Worm (Caenorhabditis elegans) whole organism, early embryonic: ENCODE results near the gene F10C1.23.

ENCODE experiments used
- ama-1 ChIP-seq: fragments of 150-350 bp; optimal IDR thresholded peaks from 2 replicates; lab custom pipeline; 2014
- ets-7 ChIP-seq: sonication (generic microtip); optimal IDR thresholded peaks from 2 replicates; lab custom pipeline; 2016; ENCODE audit warnings: missing genotype, missing genetic modification characterization, missing compliant biosample characterization
- hmbx-1 ChIP-seq: sonication (generic microtip); optimal IDR thresholded peaks from 2 replicates; lab custom pipeline; 2016; ENCODE audit warnings: mild to moderate bottlenecking, missing genetic modification characterization, missing compliant biosample characterization
- tra-4 ChIP-seq: sonication (generic microtip); optimal IDR thresholded peaks from 2 replicates; lab custom pipeline; 2017; ENCODE audit warnings: missing genetic modification characterization, missing compliant biosample characterization

DNA sequence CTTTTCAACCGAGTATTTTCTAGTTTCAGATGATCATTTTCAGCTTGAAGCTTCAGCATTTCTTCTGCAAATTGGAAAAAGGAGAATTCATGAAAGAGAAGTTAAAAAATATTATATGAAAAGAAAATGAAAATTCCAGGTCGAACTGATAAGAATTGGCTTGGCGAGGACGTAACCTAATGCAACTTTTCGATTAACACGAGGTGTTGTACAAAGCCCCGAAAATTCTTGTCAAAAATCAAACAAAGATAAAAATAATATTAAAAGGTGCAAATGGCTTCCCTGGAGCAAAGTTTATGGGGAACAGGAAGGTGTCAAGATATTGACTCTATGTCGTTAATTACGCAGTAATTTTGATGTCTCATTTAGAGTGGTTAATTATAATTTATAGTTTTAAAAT is 13.5 kb upstream of the F10C1.23 start:
- no peak for TF ChIP-seq hmbx-1 (tag; lab: Kevin White, UChicago)
- TF ChIP-seq ets-7: no peak
- no peak for TF ChIP-seq ama-1 (lab: Kevin White, UChicago)
- TF ChIP-seq tra-4 (tag; lab: Kevin White, UChicago): no peak
